Worm (Caenorhabditis elegans) whole organism, L1 larva: Measurements from ENCODE around the gene tat-1.

Experiments used
- C04F5.9 ChIP-seq: sonication (generic microtip); optimal IDR thresholded peaks from 2 replicates; lab custom pipeline; 2016; ENCODE audit warnings: missing genetic modification characterization, missing compliant biosample characterization
- C16A3.4 ChIP-seq: fragments of 150-350 bp; optimal IDR thresholded peaks from 2 replicates; lab custom pipeline; 2014; ENCODE audit warnings: missing biosample characterization, missing genetic modification characterization
- Y116A8C.19 ChIP-seq: sonication (generic microtip); optimal IDR thresholded peaks from 2 replicates; lab custom pipeline; 2016; ENCODE audit warnings: missing compliant biosample characterization, missing genetic modification characterization, borderline replicate concordance
- aha-1 ChIP-seq: fragments of 150-350 bp; optimal IDR thresholded peaks from 2 replicates; lab custom pipeline; 2014; ENCODE audit warnings: missing biosample characterization, missing genetic modification characterization
- alr-1 ChIP-seq: fragments of 200-800 bp; sonication (Bioruptor generic); optimal IDR thresholded peaks from 2 replicates; lab custom pipeline; 2018; ENCODE audit warnings: borderline replicate concordance, mild to moderate bottlenecking, missing genetic modification characterization, missing compliant biosample characterization
- aly-2 ChIP-seq: fragments of 150-350 bp; optimal IDR thresholded peaks from 2 replicates; lab custom pipeline; 2014; ENCODE audit warnings: missing biosample characterization, missing genetic modification characterization
- ceh-63 ChIP-seq: fragments of 200-800 bp; sonication (Bioruptor generic); optimal IDR thresholded peaks from 2 replicates; lab custom pipeline; 2018; ENCODE audit warnings: mild to moderate bottlenecking, missing genetic modification characterization, missing compliant biosample characterization
- ceh-88 ChIP-seq: fragments of 200-800 bp; sonication (Bioruptor generic); IDR thresholded peaks from 2 replicates; pipeline ENCODE4 v1.3.6; 2022; ENCODE audit warnings: missing genetic modification characterization, missing compliant biosample characterization
- dpl-1 ChIP-seq, 3 experiments: fragments of 150-350 bp in 2 of 3; sonication (generic microtip) in 1 of 3; optimal IDR thresholded peaks; 2 replicates each; lab custom pipeline; 2014 to 2017; ENCODE audit warnings: missing biosample characterization in 3 of 3, missing genetic modification characterization in 3 of 3, missing genetic modification reagents in 3 of 3
- efl-1 ChIP-seq, 4 experiments: fragments of 150-350 bp; optimal IDR thresholded peaks in 3 of 4; peaks in 1 of 4; 1 replicate in 1 of 4; 2 replicates in 3 of 4; lab custom pipeline; 2014; ENCODE audit warnings: missing biosample characterization in 2 of 4, missing genetic modification characterization in 2 of 4, missing genetic modification reagents in 2 of 4
- efl-3 ChIP-seq: fragments of 200-800 bp; sonication (Bioruptor generic); optimal IDR thresholded peaks from 2 replicates; lab custom pipeline; 2018; ENCODE audit warnings: mild to moderate bottlenecking, missing genetic modification characterization, missing compliant biosample characterization
- egl-13 ChIP-seq: sonication (generic microtip); optimal IDR thresholded peaks from 2 replicates; lab custom pipeline; 2016; ENCODE audit warnings: missing genotype, missing genetic modification reagents, missing genetic modification characterization, missing compliant biosample characterization
- egl-27 ChIP-seq, 2 experiments: fragments of 150-350 bp in 1 of 2; sonication (generic microtip); optimal IDR thresholded peaks; 3 replicates each; lab custom pipeline; 2017 to 2018; ENCODE audit warnings: missing biosample characterization in 2 of 2, missing genetic modification characterization in 2 of 2, missing genetic modification reagents in 2 of 2
- ets-5 ChIP-seq: fragments of 200-800 bp; sonication (Bioruptor generic); IDR thresholded peaks from 2 replicates; pipeline ENCODE4 v1.3.6; 2022; ENCODE audit warnings: missing genetic modification characterization, missing compliant biosample characterization
- fkh-4 ChIP-seq: sonication (generic microtip); optimal IDR thresholded peaks from 2 replicates; lab custom pipeline; 2016; ENCODE audit warnings: missing compliant biosample characterization, missing genetic modification characterization, borderline replicate concordance
- fkh-8 ChIP-seq: sonication (generic microtip); optimal IDR thresholded peaks from 2 replicates; lab custom pipeline; 2016; ENCODE audit warnings: mild to moderate bottlenecking, missing genetic modification characterization, missing compliant biosample characterization
- hlh-4 ChIP-seq: sonication (generic microtip); optimal IDR thresholded peaks from 2 replicates; lab custom pipeline; 2016; ENCODE audit warnings: mild to moderate bottlenecking, missing genetic modification characterization, missing compliant biosample characterization
- irx-1 ChIP-seq: sonication (generic microtip); optimal IDR thresholded peaks from 2 replicates; lab custom pipeline; 2016; ENCODE audit warnings: missing genetic modification characterization, missing compliant biosample characterization
- jun-1 ChIP-seq: fragments of 150-350 bp; optimal IDR thresholded peaks from 2 replicates; lab custom pipeline; 2014; ENCODE audit warnings: missing biosample characterization, missing genetic modification reagents, missing genetic modification characterization
- lin-13 ChIP-seq: fragments of 150-350 bp; optimal IDR thresholded peaks from 2 replicates; lab custom pipeline; 2014; ENCODE audit warnings: missing biosample characterization, missing genetic modification reagents, missing genetic modification characterization
- lir-3 ChIP-seq: sonication (generic microtip); optimal IDR thresholded peaks from 2 replicates; lab custom pipeline; 2016; ENCODE audit warnings: mild to moderate bottlenecking, missing genetic modification characterization, moderate library complexity, missing compliant biosample characterization; ENCODE audit not compliant: poor library complexity
- mab-9 ChIP-seq: fragments of 200-800 bp; sonication (Bioruptor generic); IDR thresholded peaks from 2 replicates; pipeline ENCODE4 v1.3.6; 2022; ENCODE audit warnings: missing genetic modification reagents, missing genetic modification characterization, missing compliant biosample characterization
- mef-2 ChIP-seq: fragments of 150-350 bp; optimal IDR thresholded peaks from 2 replicates; lab custom pipeline; 2014; ENCODE audit warnings: missing biosample characterization, missing genetic modification characterization
- mep-1 ChIP-seq: fragments of 150-350 bp; optimal IDR thresholded peaks from 2 replicates; lab custom pipeline; 2014; ENCODE audit warnings: missing biosample characterization, missing genetic modification characterization
- nhr-11 ChIP-seq: fragments of 150-350 bp; optimal IDR thresholded peaks from 2 replicates; lab custom pipeline; 2014; ENCODE audit warnings: missing biosample characterization, missing genetic modification characterization
- nhr-20 ChIP-seq: sonication (generic microtip); optimal IDR thresholded peaks from 2 replicates; lab custom pipeline; 2016; ENCODE audit warnings: mild to moderate bottlenecking, missing genetic modification characterization, missing compliant biosample characterization
- nhr-71 ChIP-seq: sonication (generic microtip); optimal IDR thresholded peaks from 2 replicates; lab custom pipeline; 2016; ENCODE audit warnings: mild to moderate bottlenecking, missing genetic modification characterization, moderate library complexity, missing compliant biosample characterization
- nhr-77 ChIP-seq: fragments of 150-350 bp; optimal IDR thresholded peaks from 2 replicates; lab custom pipeline; 2014; ENCODE audit warnings: missing biosample characterization, missing genetic modification characterization
- nhr-84 ChIP-seq: sonication (generic microtip); optimal IDR thresholded peaks from 2 replicates; lab custom pipeline; 2017; ENCODE audit warnings: missing biosample characterization, missing genetic modification characterization
- nhr-85 ChIP-seq: sonication (generic microtip); peaks from one replicate; lab custom pipeline; 2016; ENCODE audit warnings: missing genetic modification characterization, inconsistent platforms, missing compliant biosample characterization
- snpc-4 ChIP-seq: fragments of 150-350 bp; optimal IDR thresholded peaks from 2 replicates; lab custom pipeline; 2014; ENCODE audit warnings: missing biosample characterization, missing genetic modification characterization
- sptf-1 ChIP-seq: fragments of 150-350 bp; optimal IDR thresholded peaks from 2 replicates; lab custom pipeline; 2014; ENCODE audit warnings: missing biosample characterization, missing genetic modification characterization
- tlp-1 ChIP-seq: fragments of 150-350 bp; optimal IDR thresholded peaks from 2 replicates; lab custom pipeline; 2014; ENCODE audit warnings: missing biosample characterization, missing genetic modification characterization
- vab-15 ChIP-seq: sonication (generic microtip); optimal IDR thresholded peaks from 2 replicates; lab custom pipeline; 2017; ENCODE audit warnings: missing genotype, mild to moderate bottlenecking, missing genetic modification characterization, missing compliant biosample characterization
- ztf-4 ChIP-seq: fragments of 150-350 bp; optimal IDR thresholded peaks from 2 replicates; lab custom pipeline; 2014; ENCODE audit warnings: missing biosample characterization, missing genetic modification characterization

tat-1 gene

ce11 chrIII:12420256-12420655, 1.3 kb downstream of the tat-1 start:
- TF ChIP-seq egl-13 (no peak), nhr-85 (tag; lab: Kevin White, UChicago) (no peak), irx-1 (tag; lab: Kevin White, UChicago) (no peak), alr-1 (no peak), C16A3.4 (tag; lab: Kevin White, UChicago) (no peak), ceh-88 (GFP tag; lab: Robert Waterston, UW) (no peak), nhr-20 (tag; lab: Kevin White, UChicago) (no peak), efl-1 (optimal IDR thresholded peaks at IDR 0.05; lab: Kevin White, UChicago) (no peak), efl-1 (GFP tag; optimal IDR thresholded peaks at IDR 0.05 in 1 of 2; lab: Kevin White, UChicago) (no peak), tlp-1 (tag; lab: Kevin White, UChicago) (no peak), mep-1 (tag; lab: Kevin White, UChicago) (no peak), fkh-8 (tag; lab: Kevin White, UChicago) (no peak), nhr-77 (tag; lab: Kevin White, UChicago) (no peak), efl-3 (no peak), hlh-4 (tag; lab: Kevin White, UChicago) (no peak), C04F5.9 (tag; lab: Kevin White, UChicago) (no peak), mef-2 (tag; lab: Kevin White, UChicago) (no peak)

- TF ChIP-seq irx-1 (tag; lab: Kevin White, UChicago) (no peak), nhr-71 (no peak), jun-1 (tag; lab: Kevin White, UChicago) (no peak), aha-1 (tag; lab: Kevin White, UChicago) (no peak), ceh-63 (GFP tag; lab: Kevin White, UChicago) (no peak), efl-1 (optimal IDR thresholded peaks at IDR 0.05; lab: Kevin White, UChicago) (no peak), efl-1 (GFP tag; optimal IDR thresholded peaks at IDR 0.05 in 1 of 2; lab: Kevin White, UChicago) (peak in 1 of 2 experiments; percentile 81)
These were observed 7.0 kb downstream of the tat-1 start for ce11 chrIII:12414533-12414932.

- TF ChIP-seq fkh-8 (tag; lab: Kevin White, UChicago) (no peak), jun-1 (tag; lab: Kevin White, UChicago) (no peak), tlp-1 (tag; lab: Kevin White, UChicago) (no peak), sptf-1 (no peak), snpc-4 (tag; lab: Kevin White, UChicago) (no peak), egl-27 (tag; optimal IDR thresholded peaks at IDR 0.05; lab: Kevin White, UChicago) (no peak), hlh-4 (tag; lab: Kevin White, UChicago) (no peak), fkh-4 (tag; lab: Kevin White, UChicago) (no peak), mab-9 (GFP tag; lab: Robert Waterston, UW) (no peak), nhr-84 (tag; lab: Kevin White, UChicago) (no peak), dpl-1 (GFP tag; optimal IDR thresholded peaks at IDR 0.05; lab: Kevin White, UChicago) (no peak), nhr-77 (tag; lab: Kevin White, UChicago) (no peak), nhr-85 (tag; lab: Kevin White, UChicago) (no peak), alr-1 (no peak), egl-13 (no peak), ets-5 (GFP tag; lab: Robert Waterston, UW) (no peak), aly-2 (tag; lab: Kevin White, UChicago) (no peak), lir-3 (tag; lab: Kevin White, UChicago) (no peak), C04F5.9 (tag; lab: Kevin White, UChicago) (no peak), vab-15 (tag; lab: Kevin White, UChicago) (no peak)
These were observed 9.8 kb downstream of the tat-1 start for ce11 chrIII:12411668-12412067.

- TF ChIP-seq Y116A8C.19 (no peak), nhr-11 (no peak), snpc-4 (tag; lab: Kevin White, UChicago) (no peak), ztf-4 (tag; lab: Kevin White, UChicago) (no peak), lin-13 (no peak)
These were observed 10.5 kb downstream of the tat-1 start for ce11 chrIII:12411059-12411458.
